Worm (Caenorhabditis elegans) whole organism, young adult: ENCODE results near the gene T01H3.3.

ENCODE experiments used
- B0019.2 ChIP-seq: fragments of 200-800 bp; sonication (Bioruptor generic); conservative IDR thresholded peaks from 2 replicates; pipeline ENCODE4 v1.3.6; 2022; ENCODE audit warnings: missing genetic modification reagents, missing genetic modification characterization, missing compliant biosample characterization
- F37B4.10 ChIP-seq: fragments of 200-800 bp; sonication (Bioruptor generic); IDR thresholded peaks from 2 replicates; pipeline ENCODE4 v1.3.6; 2022; ENCODE audit warnings: missing genetic modification characterization, missing compliant biosample characterization
- F49E8.2 ChIP-seq: sonication (generic microtip); optimal IDR thresholded peaks from 3 replicates; lab custom pipeline; 2017; ENCODE audit warnings: missing genetic modification characterization, mild to moderate bottlenecking, missing compliant biosample characterization, antibody characterized with exemption, moderate library complexity; ENCODE audit not compliant: insufficient read depth
- Y95B8A.8 ChIP-seq: fragments of 200-800 bp; sonication (Bioruptor generic); IDR thresholded peaks from 2 replicates; pipeline ENCODE4 v1.3.6; 2022; ENCODE audit warnings: missing genetic modification reagents, missing genetic modification characterization, missing compliant biosample characterization
- hmg-1.2 ChIP-seq: fragments of 200-800 bp; sonication (Bioruptor generic); IDR thresholded peaks from 2 replicates; pipeline ENCODE4 v1.3.6; 2022; ENCODE audit warnings: missing genetic modification reagents, missing genetic modification characterization, missing compliant biosample characterization
- sea-2 ChIP-seq: fragments of 200-800 bp; sonication (Bioruptor generic); IDR thresholded peaks from 2 replicates; pipeline ENCODE4 v1.3.6; 2022; ENCODE audit warnings: missing genetic modification characterization, missing compliant biosample characterization

- TF ChIP-seq F49E8.2 (tag; lab: Kevin White, UChicago) (no peak), Y95B8A.8 (no peak), hmg-1.2 (GFP tag; lab: Robert Waterston, UW) (no peak), F37B4.10 (no peak), B0019.2 (GFP tag; lab: Robert Waterston, UW) (no peak), sea-2 (GFP tag; lab: Robert Waterston, UW) (no peak)
These were observed 5.6 kb upstream of the T01H3.3 start, which contains the start of the genes vha-4 and T01H3.5 for ce11 chrII:7879266-7879718.
